Worm (Caenorhabditis elegans) whole organism, L4/young adult: ENCODE data around the gene T28D9.1.

Experiments
- W03F9.2 ChIP-seq: fragments of 150-350 bp; optimal IDR thresholded peaks from 2 replicates; lab custom pipeline; 2014; ENCODE audit warnings: missing biosample characterization, missing genetic modification characterization
- him-1 ChIP-seq: sonication (generic microtip); optimal IDR thresholded peaks from 2 replicates; lab custom pipeline; 2016; ENCODE audit warnings: missing genotype, missing genetic modification reagents, missing genetic modification characterization, missing compliant biosample characterization

DNA sequence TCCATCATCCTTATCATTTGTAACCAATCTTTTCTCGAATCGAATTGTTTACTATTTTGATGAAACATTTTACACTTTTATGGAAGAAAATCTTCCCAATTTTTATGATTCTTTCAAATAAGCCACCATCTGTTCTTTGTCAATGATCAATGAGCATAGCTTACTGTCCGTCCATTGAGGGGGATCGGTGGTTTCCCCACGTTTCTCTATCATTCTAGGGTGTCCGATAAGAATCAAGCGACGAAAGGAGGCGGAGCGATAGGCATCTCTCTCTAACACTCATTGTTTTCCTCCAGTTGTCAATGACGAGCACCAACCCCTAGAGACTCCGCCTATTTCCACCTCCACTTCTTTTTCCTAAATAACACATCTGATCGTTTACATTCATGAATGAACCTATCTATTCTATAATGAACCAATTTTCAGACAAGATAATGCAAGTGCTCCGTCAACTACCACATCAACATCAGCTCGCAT, 32.3 kb downstream of the T28D9.1 start, which contains the start of gene C56E6.2:
- TF ChIP-seq him-1 (tag; lab: Kevin White, UChicago) (no peak), W03F9.2 (tag; lab: Kevin White, UChicago) (no peak)
